Fruit fly (Drosophila melanogaster) whole organism, wandering third instar larva: ENCODE data around the gene RhoGAP18B.

Experiments
- Abd-B ChIP-seq: fragments of >200 bp; optimal IDR thresholded peaks from 2 replicates; lab custom pipeline; 2017; ENCODE audit warnings: missing biosample characterization, missing genetic modification characterization
- CG32264 ChIP-seq: fragments of 200-800 bp; sonication (Bioruptor generic); optimal IDR thresholded peaks from 2 replicates; lab custom pipeline; 2016; ENCODE audit warnings: missing biosample characterization, missing genetic modification characterization
- CG9705 ChIP-seq: fragments of 200-800 bp; sonication (Bioruptor generic); optimal IDR thresholded peaks from 2 replicates; lab custom pipeline; 2018; ENCODE audit warnings: missing biosample characterization, mild to moderate bottlenecking, missing genetic modification characterization
- CrebA ChIP-seq: fragments of 200-800 bp; sonication (Bioruptor generic); optimal IDR thresholded peaks from 2 replicates; lab custom pipeline; 2016; ENCODE audit warnings: missing biosample characterization, mild to moderate bottlenecking, missing genetic modification characterization, borderline replicate concordance
- Dfd ChIP-seq: fragments of >200 bp; optimal IDR thresholded peaks from 2 replicates; lab custom pipeline; 2017; ENCODE audit warnings: missing biosample characterization, missing genetic modification characterization
- Dif ChIP-seq: fragments of 200-275, 200-300 bp; sonication (Bioruptor generic); optimal IDR thresholded peaks from 2 replicates; lab custom pipeline; 2018; ENCODE audit warnings: missing biosample characterization, missing genetic modification characterization; ENCODE audit not compliant: partially characterized antibody
- HLH106 ChIP-seq: fragments of 200-800 bp; optimal IDR thresholded peaks from 3 replicates; lab custom pipeline; 2019; ENCODE audit warnings: missing biosample characterization, mild to moderate bottlenecking, missing genetic modification characterization, moderate library complexity
- Hnf4 ChIP-seq: fragments of 200-800 bp; sonication (Bioruptor generic); optimal IDR thresholded peaks from 2 replicates; lab custom pipeline; 2016; ENCODE audit warnings: missing biosample characterization, mild to moderate bottlenecking, missing genetic modification characterization
- Hr78 ChIP-seq: fragments of >200 bp; optimal IDR thresholded peaks from 2 replicates; lab custom pipeline; 2017; ENCODE audit warnings: missing biosample characterization, missing genetic modification characterization
- Hr83 ChIP-seq: fragments of 200-300 bp; sonication (Bioruptor generic); optimal IDR thresholded peaks from 2 replicates; lab custom pipeline; 2016; ENCODE audit warnings: missing biosample characterization, mild to moderate bottlenecking, missing genetic modification characterization, moderate library complexity; ENCODE audit not compliant: poor library complexity, severe bottlenecking
- Jra ChIP-seq: sonication (Bioruptor generic); optimal IDR thresholded peaks from 2 replicates; lab custom pipeline; 2016; ENCODE audit warnings: missing biosample characterization, missing genetic modification characterization
- Mio ChIP-seq: sonication (Bioruptor generic); optimal IDR thresholded peaks from 2 replicates; lab custom pipeline; 2016; ENCODE audit warnings: missing biosample characterization, missing genetic modification characterization
- Myc ChIP-seq: fragments of >200 bp; optimal IDR thresholded peaks from 2 replicates; lab custom pipeline; 2017
- N ChIP-seq: fragments of >200 bp; optimal IDR thresholded peaks from 2 replicates; lab custom pipeline; 2018; ENCODE audit warnings: missing biosample characterization, missing external identifiers, missing genetic modification characterization
- OdsH ChIP-seq: fragments of 200-800 bp; sonication (Bioruptor generic); optimal IDR thresholded peaks from 2 replicates; lab custom pipeline; 2016; ENCODE audit warnings: missing biosample characterization, mild to moderate bottlenecking, missing genetic modification characterization
- Rel ChIP-seq, 2 experiments: fragments of 200-800 bp; sonication (Bioruptor generic) in 1 of 2; optimal IDR thresholded peaks; 2 replicates in 1 of 2; 3 replicates in 1 of 2; lab custom pipeline; 2016 to 2019; ENCODE audit warnings: mild to moderate bottlenecking in 2 of 2, missing biosample characterization in 2 of 2, missing genetic modification characterization in 2 of 2, moderate library complexity in 1 of 2
- Sp1 ChIP-seq: fragments of 200-800 bp; sonication (Bioruptor generic); optimal IDR thresholded peaks from 3 replicates; lab custom pipeline; 2019; ENCODE audit warnings: missing biosample characterization, mild to moderate bottlenecking, missing genetic modification characterization, moderate library complexity
- Vsx2 ChIP-seq: fragments of 200-300, 225-300 bp; sonication (Bioruptor generic); optimal IDR thresholded peaks from 2 replicates; lab custom pipeline; 2018; ENCODE audit warnings: missing biosample characterization, missing genetic modification characterization; ENCODE audit not compliant: partially characterized antibody
- br ChIP-seq: fragments of 200-800 bp; sonication (Bioruptor generic); optimal IDR thresholded peaks from 2 replicates; lab custom pipeline; 2016; ENCODE audit warnings: missing biosample characterization, missing genetic modification characterization
- dmrt93B ChIP-seq: fragments of 200-800 bp; sonication (Bioruptor generic); optimal IDR thresholded peaks from 2 replicates; lab custom pipeline; 2018; ENCODE audit warnings: missing biosample characterization, mild to moderate bottlenecking, missing genetic modification characterization
- dsf ChIP-seq: sonication (Bioruptor generic); optimal IDR thresholded peaks from 2 replicates; lab custom pipeline; 2016; ENCODE audit warnings: missing biosample characterization, missing genetic modification characterization, borderline replicate concordance
- ey ChIP-seq: fragments of 200-800 bp; sonication (Bioruptor generic); optimal IDR thresholded peaks from 2 replicates; lab custom pipeline; 2016; ENCODE audit warnings: missing biosample characterization, missing genetic modification characterization
- foxo ChIP-seq, 2 experiments: fragments of 200-800 bp; sonication (Bioruptor generic); optimal IDR thresholded peaks; 2 replicates in 1 of 2; 3 replicates in 1 of 2; lab custom pipeline; 2016 to 2017; ENCODE audit warnings: missing biosample characterization in 2 of 2, missing genetic modification characterization in 2 of 2
- fru ChIP-seq: fragments of 200-800 bp; sonication (Bioruptor generic); optimal IDR thresholded peaks from 3 replicates; lab custom pipeline; 2016; ENCODE audit warnings: missing biosample characterization, mild to moderate bottlenecking, missing genetic modification characterization
- h ChIP-seq: fragments of 200-800 bp; sonication (Bioruptor generic); optimal IDR thresholded peaks from 3 replicates; lab custom pipeline; 2016; ENCODE audit warnings: missing biosample characterization, mild to moderate bottlenecking, missing genetic modification characterization
- pan ChIP-seq: fragments of >200 bp; optimal IDR thresholded peaks from 2 replicates; lab custom pipeline; 2017
- psq ChIP-seq: fragments of 200-800 bp; sonication (Bioruptor generic); optimal IDR thresholded peaks from 3 replicates; lab custom pipeline; 2017; ENCODE audit warnings: missing biosample characterization, mild to moderate bottlenecking, missing genetic modification characterization, moderate library complexity
- rgr ChIP-seq: fragments of 200-800 bp; sonication (Bioruptor generic); optimal IDR thresholded peaks from 3 replicates; lab custom pipeline; 2016; ENCODE audit warnings: missing biosample characterization, mild to moderate bottlenecking, missing genetic modification characterization
- sage ChIP-seq: fragments of 200-800 bp; sonication (Bioruptor generic); optimal IDR thresholded peaks from 2 replicates; lab custom pipeline; 2016; ENCODE audit warnings: missing biosample characterization, mild to moderate bottlenecking, missing genetic modification characterization
- sv ChIP-seq: fragments of 200-800 bp; sonication (Bioruptor generic); optimal IDR thresholded peaks from 3 replicates; lab custom pipeline; 2016; ENCODE audit warnings: missing biosample characterization, missing genetic modification characterization
- tai ChIP-seq: sonication (Bioruptor generic); optimal IDR thresholded peaks from 2 replicates; lab custom pipeline; 2016; ENCODE audit warnings: missing biosample characterization, missing genetic modification characterization
- usp ChIP-seq: fragments of >200 bp; optimal IDR thresholded peaks from 2 replicates; lab custom pipeline; 2017; ENCODE audit warnings: missing biosample characterization, missing genetic modification characterization
- woc ChIP-seq: sonication (Bioruptor generic); optimal IDR thresholded peaks from 2 replicates; lab custom pipeline; 2016; ENCODE audit warnings: missing biosample characterization, mild to moderate bottlenecking, missing genetic modification characterization

Gene RhoGAP18B

DNA sequence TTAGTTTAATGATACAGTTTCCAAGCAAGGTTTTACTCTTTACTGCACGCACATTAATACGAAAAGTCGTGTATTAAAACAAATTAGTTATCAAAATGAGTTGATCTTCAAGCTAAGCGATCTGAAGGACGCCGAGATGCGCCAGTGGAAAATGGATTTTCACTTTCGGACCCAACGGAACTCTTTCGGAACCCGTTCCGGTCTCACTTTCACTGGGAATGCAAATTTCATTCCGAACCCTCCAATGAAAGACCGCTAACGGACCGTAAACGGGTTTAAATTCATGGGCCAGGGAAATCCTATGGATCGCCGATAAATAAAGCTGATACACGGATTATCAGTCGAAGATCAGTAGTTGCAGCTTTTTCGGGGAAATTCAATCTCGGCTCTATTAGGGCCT, 3.4 kb downstream of the RhoGAP18B start:
- no peak for TF ChIP-seq psq (GFP tag; lab: Kevin White, UChicago)
- TF ChIP-seq woc (GFP tag; lab: Kevin White, UChicago) = no peak

DNA sequence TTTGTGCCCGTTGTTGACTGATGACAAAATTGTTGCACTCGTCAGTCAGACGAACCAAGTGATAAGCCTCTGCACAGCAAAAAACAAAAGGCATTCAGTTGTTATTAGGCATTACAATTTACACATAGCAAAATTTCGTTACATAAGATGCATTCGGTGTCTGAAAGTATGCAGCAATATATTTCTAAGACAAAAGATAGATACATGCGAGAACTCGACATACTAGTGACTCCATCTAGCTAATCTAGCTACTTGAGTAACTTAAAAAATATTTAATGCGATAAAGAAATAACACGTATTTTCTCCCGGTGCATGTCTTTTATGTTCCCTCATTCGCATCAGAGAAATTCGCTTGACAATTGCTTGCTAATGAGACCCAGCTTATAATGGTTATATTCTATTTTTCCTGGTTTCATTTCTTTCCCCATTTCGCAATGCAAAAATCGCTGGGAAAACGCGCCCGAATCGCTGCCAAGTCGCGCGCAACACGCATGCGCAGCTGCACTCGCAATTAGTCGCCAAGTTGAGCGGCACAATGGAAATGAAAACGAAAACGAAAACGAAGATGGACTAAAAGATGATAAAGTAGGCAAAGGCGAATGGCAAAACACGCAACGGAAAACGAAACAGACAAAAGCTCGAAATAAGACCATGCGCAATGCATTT, 4.5 kb downstream of the RhoGAP18B start:
- no peak for TF ChIP-seq tai (GFP tag; lab: Kevin White, UChicago)
- TF ChIP-seq woc (GFP tag; lab: Kevin White, UChicago) = peak; percentile 37
- peak; percentile 54 for TF ChIP-seq Sp1 (GFP tag; lab: Kevin White, UChicago)
- peak; percentile 35 for TF ChIP-seq CG32264
- peak; percentile 57 for TF ChIP-seq ey (GFP tag; lab: Kevin White, UChicago)
- no peak for TF ChIP-seq Dfd (GFP tag; lab: Kevin White, UChicago)
- no peak for TF ChIP-seq CrebA (GFP tag; lab: Kevin White, UChicago)
- TF ChIP-seq usp (GFP tag; lab: Kevin White, UChicago) = no peak
- TF ChIP-seq OdsH (GFP tag; lab: Kevin White, UChicago) = peak; percentile 17
- TF ChIP-seq HLH106 (tag; lab: Kevin White, UChicago) = peak; percentile 40
- no peak for TF ChIP-seq sage (GFP tag; lab: Kevin White, UChicago)
- TF ChIP-seq psq (GFP tag; lab: Kevin White, UChicago) = peak; percentile 51
- no peak for TF ChIP-seq Rel (GFP tag; optimal IDR thresholded peaks at IDR 0.05; lab: Kevin White, UChicago)
- TF ChIP-seq Rel (tag; optimal IDR thresholded peaks at IDR 0.05; lab: Kevin White, UChicago) = no peak
- no peak for TF ChIP-seq N (GFP tag; lab: Kevin White, UChicago)
- peak; percentile 55 for TF ChIP-seq fru (GFP tag; lab: Kevin White, UChicago)
- TF ChIP-seq h = peak; percentile 30
- peak; percentile 29 for TF ChIP-seq Hnf4 (GFP tag; lab: Kevin White, UChicago)
- peak; percentile 58 for TF ChIP-seq br
- TF ChIP-seq rgr (GFP tag; lab: Kevin White, UChicago) = peak; percentile 63
- TF ChIP-seq foxo (GFP tag; optimal IDR thresholded peaks at IDR 0.05; lab: Kevin White, UChicago) = peak in 1 of 2 experiments; percentile 29

DNA sequence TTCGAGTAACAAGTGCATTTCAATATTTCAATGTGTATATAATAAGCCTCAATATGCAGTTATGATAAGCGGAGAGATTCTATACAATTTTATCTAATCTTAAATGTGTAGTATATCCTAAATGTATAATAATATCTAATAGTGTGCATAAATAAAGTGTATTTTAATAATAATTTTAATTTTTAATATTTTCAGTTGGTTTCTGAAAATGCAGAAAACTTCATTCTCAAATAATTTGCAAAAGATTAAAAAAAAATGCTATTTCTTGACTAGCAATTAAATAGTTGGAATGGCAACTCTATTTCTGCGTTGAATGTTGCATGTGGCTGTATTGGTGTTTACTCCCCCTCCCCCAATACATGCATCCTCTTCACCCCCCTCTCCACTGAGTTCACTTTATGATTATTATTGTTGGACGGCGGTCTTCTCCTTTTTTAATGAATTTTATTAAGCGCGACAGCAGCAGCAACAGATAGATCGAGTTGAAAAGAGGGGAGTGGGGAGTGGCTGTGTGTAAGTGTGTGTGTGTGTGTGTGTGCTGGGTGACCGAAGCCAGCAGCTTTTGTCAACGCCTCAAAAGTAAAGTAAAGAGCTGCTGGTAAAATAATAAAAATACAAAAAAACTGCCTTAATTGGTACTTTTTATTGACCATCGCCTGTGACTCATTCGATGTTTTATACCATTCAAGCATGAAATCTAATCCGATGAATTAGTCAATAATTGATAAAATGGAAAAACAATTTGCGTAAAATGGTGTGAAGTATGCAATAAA, 6.1 kb downstream of the RhoGAP18B start:
- no peak for TF ChIP-seq N (GFP tag; lab: Kevin White, UChicago)
- no peak for TF ChIP-seq dmrt93B (GFP tag; lab: Kevin White, UChicago)
- no peak for TF ChIP-seq OdsH (GFP tag; lab: Kevin White, UChicago)
- TF ChIP-seq psq (GFP tag; lab: Kevin White, UChicago) = peak; percentile 23
- TF ChIP-seq Myc = peak; percentile 41
- no peak for TF ChIP-seq Hr83 (GFP tag; lab: Kevin White, UChicago)
- peak; percentile 25 for TF ChIP-seq HLH106 (tag; lab: Kevin White, UChicago)
- no peak for TF ChIP-seq Dfd (GFP tag; lab: Kevin White, UChicago)
- TF ChIP-seq Vsx2 = no peak
- no peak for TF ChIP-seq tai (GFP tag; lab: Kevin White, UChicago)
- no peak for TF ChIP-seq h
- peak; percentile 57 for TF ChIP-seq Sp1 (GFP tag; lab: Kevin White, UChicago)

DNA sequence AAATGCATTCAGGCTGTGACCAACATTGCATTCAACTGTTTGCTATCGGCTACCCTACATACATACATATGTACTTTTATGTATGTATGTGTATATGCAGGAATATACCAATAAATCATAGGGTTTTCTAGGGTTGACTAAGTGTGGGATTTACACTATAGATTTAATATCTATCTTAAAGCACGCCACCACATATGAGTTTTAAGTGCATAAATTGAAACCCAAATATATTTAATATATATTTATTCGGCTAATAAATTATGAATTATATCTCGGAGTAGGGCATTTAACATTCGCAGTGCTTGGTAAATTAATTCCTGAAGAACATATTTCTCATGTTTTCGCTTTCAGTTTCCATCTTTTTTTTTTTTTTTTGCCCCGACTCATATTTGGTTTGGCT, 6.9 kb downstream of the RhoGAP18B start:
- TF ChIP-seq br (peak; percentile 3), OdsH (GFP tag; lab: Kevin White, UChicago) (peak; percentile 54), Rel (GFP tag; optimal IDR thresholded peaks at IDR 0.05; lab: Kevin White, UChicago) (no peak), Rel (tag; optimal IDR thresholded peaks at IDR 0.05; lab: Kevin White, UChicago) (no peak), rgr (GFP tag; lab: Kevin White, UChicago) (peak; percentile 67), CG9705 (GFP tag; lab: Kevin White, UChicago) (peak; percentile 23), Dfd (GFP tag; lab: Kevin White, UChicago) (no peak), tai (GFP tag; lab: Kevin White, UChicago) (no peak), h (peak; percentile 41), CrebA (GFP tag; lab: Kevin White, UChicago) (no peak), Sp1 (GFP tag; lab: Kevin White, UChicago) (peak; percentile 83), sage (GFP tag; lab: Kevin White, UChicago) (no peak), fru (GFP tag; lab: Kevin White, UChicago) (peak; percentile 52), Myc (no peak), HLH106 (tag; lab: Kevin White, UChicago) (peak; percentile 64), dsf (GFP tag; lab: Kevin White, UChicago) (no peak), Jra (GFP tag; lab: Kevin White, UChicago) (no peak), Hr78 (GFP tag; lab: Kevin White, UChicago) (no peak), Vsx2 (no peak), woc (GFP tag; lab: Kevin White, UChicago) (no peak), sv (GFP tag; lab: Kevin White, UChicago) (no peak), psq (GFP tag; lab: Kevin White, UChicago) (peak; percentile 51), foxo (GFP tag; optimal IDR thresholded peaks at IDR 0.05; lab: Kevin White, UChicago) (peak in 1 of 2 experiments; percentile 64), Mio (no peak), N (GFP tag; lab: Kevin White, UChicago) (no peak), Hnf4 (GFP tag; lab: Kevin White, UChicago) (peak; percentile 3), pan (lab: Kevin White, UChicago) (no peak), usp (GFP tag; lab: Kevin White, UChicago) (no peak), Dif (no peak), ey (GFP tag; lab: Kevin White, UChicago) (peak; percentile 41), dmrt93B (GFP tag; lab: Kevin White, UChicago) (peak; percentile 34), Abd-B (GFP tag; lab: Kevin White, UChicago) (no peak), Hr83 (GFP tag; lab: Kevin White, UChicago) (no peak), CG32264 (no peak)
- TF ChIP-seq, all 38 proteins: peak for 13
